Worm (Caenorhabditis elegans) whole organism, L4 larva: ENCODE results near the gene C50D2.2.
A peak's percentile ranks its signal among the peaks of the same experiment; 100 is the strongest.

Source experiments
- F37D6.2 ChIP-seq: sonication (generic microtip); optimal IDR thresholded peaks from 2 replicates; lab custom pipeline; 2016; ENCODE audit warnings: mild to moderate bottlenecking, missing genetic modification characterization, missing compliant biosample characterization
- R02D3.7 ChIP-seq: fragments of 150-350 bp; sonication (generic microtip); optimal IDR thresholded peaks from 3 replicates; lab custom pipeline; 2014; ENCODE audit warnings: missing biosample characterization, missing genetic modification characterization
- T20F7.1 ChIP-seq: fragments of 200-800 bp; sonication (Bioruptor generic); optimal IDR thresholded peaks from 2 replicates; lab custom pipeline; 2018; ENCODE audit warnings: mild to moderate bottlenecking, missing genetic modification characterization, missing compliant biosample characterization
- T26A8.4 ChIP-seq: fragments of 200-800 bp; sonication (Bioruptor generic); IDR thresholded peaks from 2 replicates; pipeline ENCODE4 v1.3.6; 2022; ENCODE audit warnings: missing genetic modification characterization, missing compliant biosample characterization
- Y48G9A.11 ChIP-seq: fragments of 200-800 bp; sonication (Bioruptor generic); IDR thresholded peaks from 2 replicates; pipeline ENCODE4 v1.3.6; 2022; ENCODE audit warnings: missing genetic modification reagents, missing genetic modification characterization, missing compliant biosample characterization
- Y5F2A.4 ChIP-seq: fragments of 200-800 bp; sonication (Bioruptor generic); optimal IDR thresholded peaks from 2 replicates; lab custom pipeline; 2018; ENCODE audit warnings: mild to moderate bottlenecking, missing genetic modification characterization, missing compliant biosample characterization
- Y75B8A.6 ChIP-seq: fragments of 200-800 bp; sonication (Bioruptor generic); IDR thresholded peaks from 2 replicates; pipeline ENCODE4 v1.3.6; 2022; ENCODE audit warnings: missing genetic modification reagents, missing genetic modification characterization, missing compliant biosample characterization
- aly-2 ChIP-seq: sonication (generic microtip); optimal IDR thresholded peaks from 2 replicates; lab custom pipeline; 2018; ENCODE audit warnings: missing biosample characterization, missing genetic modification characterization
- attf-4 ChIP-seq: sonication (generic microtip); optimal IDR thresholded peaks from 3 replicates; lab custom pipeline; 2017; ENCODE audit warnings: missing biosample characterization, missing genetic modification characterization
- ceh-28 ChIP-seq: fragments of 150-350 bp; optimal IDR thresholded peaks from 2 replicates; lab custom pipeline; 2014; ENCODE audit warnings: missing biosample characterization, missing genetic modification reagents, missing genetic modification characterization
- ceh-44 ChIP-seq: fragments of 200-800 bp; sonication (Bioruptor generic); IDR thresholded peaks from 2 replicates; pipeline ENCODE4 v1.3.6; 2022; ENCODE audit warnings: missing genetic modification reagents, missing genetic modification characterization, missing compliant biosample characterization
- cey-2 ChIP-seq: sonication (generic microtip); optimal IDR thresholded peaks from 3 replicates; lab custom pipeline; 2017; ENCODE audit warnings: missing genetic modification characterization, mild to moderate bottlenecking, missing compliant biosample characterization, antibody characterized with exemption, borderline replicate concordance; ENCODE audit not compliant: insufficient read depth
- daf-12 ChIP-seq: fragments of 150-350 bp; optimal IDR thresholded peaks from 2 replicates; lab custom pipeline; 2014; ENCODE audit warnings: missing biosample characterization, missing genetic modification reagents, missing genetic modification characterization
- dmd-8 ChIP-seq: fragments of 200-800 bp; sonication (Bioruptor generic); IDR thresholded peaks from 2 replicates; pipeline ENCODE4 v1.3.6; 2022; ENCODE audit warnings: missing genetic modification characterization, missing compliant biosample characterization
- dpl-1 ChIP-seq: fragments of 150-350 bp; optimal IDR thresholded peaks from 2 replicates; lab custom pipeline; 2014; ENCODE audit warnings: missing biosample characterization, missing genetic modification reagents, missing genetic modification characterization
- duxl-1 ChIP-seq: sonication (generic microtip); optimal IDR thresholded peaks from 2 replicates; lab custom pipeline; 2016; ENCODE audit warnings: mild to moderate bottlenecking, missing genetic modification characterization, moderate library complexity, missing compliant biosample characterization; ENCODE audit not compliant: poor library complexity
- dve-1 ChIP-seq: sonication (generic microtip); optimal IDR thresholded peaks from 2 replicates; lab custom pipeline; 2017; ENCODE audit warnings: antibody characterized with exemption, mild to moderate bottlenecking, missing genetic modification characterization, missing compliant biosample characterization; ENCODE audit not compliant: insufficient read depth
- fkh-10 ChIP-seq: fragments of 150-350 bp; optimal IDR thresholded peaks from 2 replicates; lab custom pipeline; 2014; ENCODE audit warnings: missing biosample characterization, missing genetic modification reagents, missing genetic modification characterization
- gei-8 ChIP-seq: fragments of 200-800 bp; sonication (Bioruptor generic); optimal IDR thresholded peaks from 2 replicates; lab custom pipeline; 2018; ENCODE audit warnings: mild to moderate bottlenecking, missing genetic modification characterization, missing compliant biosample characterization
- hlh-30 ChIP-seq: sonication (generic microtip); optimal IDR thresholded peaks from 2 replicates; lab custom pipeline; 2017; ENCODE audit warnings: antibody characterized with exemption, mild to moderate bottlenecking, missing genetic modification characterization, missing compliant biosample characterization; ENCODE audit not compliant: insufficient read depth
- hmg-1.1 ChIP-seq: fragments of 200-800 bp; sonication (Bioruptor generic); IDR thresholded peaks from 2 replicates; pipeline ENCODE4 v1.3.6; 2022; ENCODE audit warnings: missing genetic modification reagents, missing genetic modification characterization, missing compliant biosample characterization
- lin-1 ChIP-seq: fragments of 200-800 bp; sonication (Bioruptor generic); IDR thresholded peaks from 2 replicates; pipeline ENCODE4 v1.3.6; 2022; ENCODE audit warnings: missing genetic modification reagents, missing genetic modification characterization, missing compliant biosample characterization
- lin-13 ChIP-seq: fragments of 150-350 bp; optimal IDR thresholded peaks from 2 replicates; lab custom pipeline; 2014; ENCODE audit warnings: missing biosample characterization, missing genetic modification reagents, missing genetic modification characterization
- lin-15B ChIP-seq: fragments of 150-350 bp; sonication (generic microtip); optimal IDR thresholded peaks from 3 replicates; lab custom pipeline; 2014; ENCODE audit warnings: missing biosample characterization, missing genetic modification characterization
- lin-38 ChIP-seq: fragments of 200-800 bp; sonication (Bioruptor generic); IDR thresholded peaks from 2 replicates; pipeline ENCODE4 v1.3.6; 2022; ENCODE audit warnings: missing genetic modification reagents, missing genetic modification characterization, missing compliant biosample characterization
- mdl-1 ChIP-seq, 2 experiments: fragments of 150-350 bp in 1 of 2; sonication (generic microtip) in 1 of 2; optimal IDR thresholded peaks; 2 replicates each; lab custom pipeline; 2014 to 2017; ENCODE audit warnings: missing biosample characterization in 2 of 2, missing genetic modification characterization in 2 of 2
- mep-1 ChIP-seq: fragments of 150-350 bp; sonication (generic microtip); optimal IDR thresholded peaks from 3 replicates; lab custom pipeline; 2014; ENCODE audit warnings: missing biosample characterization, missing genetic modification characterization
- mxl-3 ChIP-seq: fragments of 200-800 bp; sonication (Bioruptor generic); optimal IDR thresholded peaks from 2 replicates; lab custom pipeline; 2018; ENCODE audit warnings: mild to moderate bottlenecking, missing genetic modification characterization, missing compliant biosample characterization
- nhr-102 ChIP-seq: sonication (generic microtip); optimal IDR thresholded peaks from 2 replicates; lab custom pipeline; 2016; ENCODE audit warnings: mild to moderate bottlenecking, missing genetic modification characterization, moderate library complexity, missing compliant biosample characterization
- nhr-42 ChIP-seq: fragments of 200-800 bp; sonication (Bioruptor generic); IDR thresholded peaks from 2 replicates; pipeline ENCODE4 v1.3.6; 2022; ENCODE audit warnings: missing genetic modification characterization, missing compliant biosample characterization
- nhr-48 ChIP-seq: sonication (generic microtip); optimal IDR thresholded peaks from 2 replicates; lab custom pipeline; 2016; ENCODE audit warnings: mild to moderate bottlenecking, missing genetic modification characterization, missing compliant biosample characterization
- nhr-6 ChIP-seq: fragments of 150-350 bp; optimal IDR thresholded peaks from 2 replicates; lab custom pipeline; 2014; ENCODE audit warnings: missing biosample characterization, missing genetic modification characterization
- rbr-2 ChIP-seq: sonication (generic microtip); optimal IDR thresholded peaks from 2 replicates; lab custom pipeline; 2016; ENCODE audit warnings: missing genotype, missing genetic modification characterization, missing compliant biosample characterization
- sdz-12 ChIP-seq: fragments of 200-800 bp; sonication (Bioruptor generic); optimal IDR thresholded peaks from 2 replicates; lab custom pipeline; 2018; ENCODE audit warnings: mild to moderate bottlenecking, missing genetic modification characterization, missing compliant biosample characterization
- snpc-4 ChIP-seq: fragments of 150-350 bp; optimal IDR thresholded peaks from 2 replicates; lab custom pipeline; 2014; ENCODE audit warnings: missing biosample characterization, missing genetic modification characterization
- unc-39 ChIP-seq: sonication (generic microtip); optimal IDR thresholded peaks from 2 replicates; lab custom pipeline; 2017; ENCODE audit warnings: missing biosample characterization, missing genetic modification characterization
- unc-62 ChIP-seq, 3 experiments: fragments of 150-350 bp in 1 of 3; sonication (generic microtip); optimal IDR thresholded peaks in 2 of 3; peaks in 1 of 3; 1 replicate in 1 of 3; 2 replicates in 2 of 3; lab custom pipeline; 2014 to 2017; ENCODE audit warnings: missing biosample characterization in 3 of 3, missing genetic modification characterization in 3 of 3, missing genetic modification reagents in 3 of 3, missing genotype in 1 of 3
- zag-1 ChIP-seq: fragments of 150-350 bp; optimal IDR thresholded peaks from 2 replicates; lab custom pipeline; 2014; ENCODE audit warnings: missing biosample characterization, missing genetic modification characterization
- zfp-3 ChIP-seq: fragments of 200-800 bp; sonication (Bioruptor generic); conservative IDR thresholded peaks from 2 replicates; pipeline ENCODE4 v1.3.6; 2022; ENCODE audit warnings: missing genetic modification reagents, missing genetic modification characterization, missing compliant biosample characterization
- ztf-7 ChIP-seq: fragments of 150-350 bp; optimal IDR thresholded peaks from 2 replicates; lab custom pipeline; 2014; ENCODE audit warnings: missing biosample characterization, missing genetic modification characterization

C50D2.2 gene

DNA sequence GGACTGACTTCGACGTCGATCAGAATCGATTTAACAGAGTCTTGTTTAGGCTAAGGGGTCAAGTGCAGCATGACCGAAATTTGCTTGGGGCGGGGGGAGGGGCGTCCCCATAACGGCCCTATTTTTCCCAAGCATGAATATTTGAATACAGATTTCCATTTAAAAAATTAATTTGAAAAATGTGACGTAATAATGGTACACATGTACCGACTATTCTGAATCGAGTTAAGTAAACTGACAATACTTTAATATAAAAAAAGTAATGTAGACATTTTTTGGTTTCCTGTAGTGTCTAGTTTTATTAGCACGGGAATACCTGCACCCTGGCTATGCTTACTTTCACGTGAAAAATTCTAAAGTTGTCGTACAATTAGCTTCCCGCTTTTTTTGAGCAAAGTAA lies 22.2 kb upstream of the C50D2.2 start:
- TF ChIP-seq ceh-28 (tag; lab: Kevin White, UChicago) = no peak
- TF ChIP-seq, all 104 proteins: peak for 0

DNA sequence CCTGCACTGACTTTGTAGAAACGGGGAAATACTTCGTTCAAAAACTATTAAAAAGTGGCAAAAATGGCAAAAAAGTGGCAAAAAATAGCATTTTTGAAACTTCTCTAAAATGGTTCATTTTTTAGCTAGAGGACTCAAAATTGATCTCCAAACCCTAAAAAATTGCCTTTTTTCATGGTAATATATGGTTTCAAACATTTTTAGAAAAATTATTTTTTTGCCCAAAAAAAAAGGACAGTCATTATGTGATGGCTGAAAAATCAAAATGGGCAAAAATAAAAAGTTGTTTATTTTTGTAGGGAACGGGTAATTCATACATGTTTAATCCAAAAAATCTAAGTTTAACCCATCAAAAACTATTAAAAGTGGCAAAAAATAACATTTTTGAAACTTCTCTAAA lies 21.0 kb upstream of the C50D2.2 start:
- TF ChIP-seq unc-39 (tag; lab: Kevin White, UChicago) = no peak
- TF ChIP-seq attf-4 (tag; lab: Kevin White, UChicago) = no peak
- TF ChIP-seq zag-1 (tag; lab: Kevin White, UChicago) = no peak
- no peak for TF ChIP-seq cey-2 (tag; lab: Kevin White, UChicago)
- no peak for TF ChIP-seq mxl-3 (GFP tag; lab: Kevin White, UChicago)
- no peak for TF ChIP-seq snpc-4 (tag; lab: Kevin White, UChicago)
- no peak for TF ChIP-seq nhr-48
- TF ChIP-seq ceh-44 (GFP tag; lab: Robert Waterston, UW) = no peak
- TF ChIP-seq Y5F2A.4 (GFP tag; lab: Kevin White, UChicago) = no peak
- no peak for TF ChIP-seq lin-1

DNA sequence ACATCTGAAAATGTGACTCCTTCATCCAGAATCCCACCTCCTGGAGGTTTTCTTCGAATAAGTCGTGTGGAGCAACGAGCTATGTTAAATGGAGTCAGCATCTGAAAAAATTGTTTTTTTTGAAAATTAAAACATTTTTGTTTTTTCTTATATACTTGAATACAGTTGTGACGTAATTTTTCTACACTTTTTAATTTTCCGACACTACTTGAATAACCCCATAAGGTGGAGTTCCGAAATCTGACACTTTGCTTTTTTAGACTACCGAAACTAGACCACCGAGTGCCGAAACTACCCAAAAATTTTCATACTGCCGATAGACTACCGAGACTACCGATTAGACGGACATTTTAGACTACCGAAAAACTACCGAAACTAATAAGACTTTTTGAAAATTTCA lies 17.5 kb upstream of the C50D2.2 start, which contains the start of gene mcat-1:
TSS of gene mcat-1 (minus strand) at position 101 of the 400 bp plus-strand sequence.
- TF ChIP-seq mxl-3 (GFP tag; lab: Kevin White, UChicago) (no peak), dpl-1 (GFP tag; lab: Kevin White, UChicago) (no peak), unc-62 (GFP tag; optimal IDR thresholded peaks at IDR 0.05 in 1 of 2; lab: Kevin White, UChicago) (peak in 1 of 2 experiments; percentile 49), unc-62 (tag; optimal IDR thresholded peaks at IDR 0.05; lab: Kevin White, UChicago) (no peak), mdl-1 (tag; optimal IDR thresholded peaks at IDR 0.05; lab: Kevin White, UChicago) (no peak), nhr-42 (GFP tag; lab: Robert Waterston, UW) (no peak), T20F7.1 (GFP tag; lab: Kevin White, UChicago) (no peak)
- TF ChIP-seq, all 104 proteins: peak for 1

DNA sequence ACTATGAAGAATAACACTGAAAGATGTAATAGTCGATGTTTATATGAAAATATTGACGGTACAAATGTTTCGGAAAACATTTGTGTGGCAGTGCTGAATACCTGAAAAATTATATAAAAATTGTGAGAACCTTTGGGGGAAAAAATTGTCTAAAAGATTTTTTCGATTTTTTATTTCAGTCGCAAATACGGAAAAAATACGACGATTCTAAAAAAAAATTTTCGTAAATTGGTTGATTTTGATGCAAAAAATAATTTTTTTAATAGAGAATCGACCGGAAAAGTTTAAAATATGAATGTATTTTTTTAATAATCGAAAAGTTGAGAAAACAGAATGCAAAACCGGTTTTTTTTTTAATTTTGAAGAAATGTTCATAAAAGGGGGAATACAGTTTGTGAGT lies 13.8 kb upstream of the C50D2.2 start, which contains the start of gene C50D2.7:
TSS of gene C50D2.7 (minus strand) at position 101 of the 400 bp plus-strand sequence.
- TF ChIP-seq nhr-6 (tag; lab: Kevin White, UChicago) = no peak

DNA sequence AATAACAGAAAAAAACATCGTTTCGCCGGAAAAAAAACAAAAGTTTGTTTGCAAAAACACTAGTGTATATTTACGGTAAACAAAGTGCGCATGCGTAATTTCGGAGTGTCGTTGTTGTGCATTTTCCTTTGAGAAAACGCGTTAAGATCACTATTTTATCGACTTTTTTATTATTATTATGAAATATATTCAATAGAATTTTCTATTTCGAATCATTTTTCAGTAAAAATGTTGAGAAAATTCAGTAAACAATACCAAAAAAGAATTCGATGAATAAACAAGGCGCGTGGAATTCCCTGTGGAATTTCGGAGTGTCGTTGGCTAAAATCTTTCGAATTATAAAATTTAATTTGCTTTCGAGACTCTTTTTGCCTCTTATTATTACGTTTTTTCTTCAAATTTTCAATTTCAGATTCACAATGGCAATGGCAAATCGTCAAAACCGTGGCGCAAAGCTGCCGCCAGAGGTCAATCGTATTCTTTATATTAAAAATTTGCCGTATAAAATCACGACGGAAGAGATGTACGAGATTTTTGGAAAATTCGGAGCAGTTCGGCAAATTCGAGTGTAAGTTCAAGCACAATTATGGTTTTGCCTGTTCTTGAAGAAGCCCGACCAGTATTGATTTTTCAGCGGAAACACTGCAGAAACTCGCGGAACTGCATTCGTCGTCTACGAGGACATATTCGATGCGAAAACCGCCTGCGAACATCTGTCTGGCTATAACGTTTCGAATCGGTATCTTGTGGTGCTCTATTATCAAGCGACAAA lies 10.8 kb upstream of the C50D2.2 start, which contains the start of the genes luc-7L3 and sftb-6:
TSS of gene luc-7L3 (minus strand) at position 36 of the 772 bp plus-strand sequence.
TSS of gene sftb-6 (plus strand) at position 413 of the 772 bp plus-strand sequence.
- TF ChIP-seq nhr-42 (GFP tag; lab: Robert Waterston, UW) (no peak), lin-38 (GFP tag; lab: Robert Waterston, UW) (peak; percentile 26), hlh-30 (tag; lab: Kevin White, UChicago) (peak; percentile 21), sdz-12 (GFP tag; lab: Kevin White, UChicago) (no peak), mxl-3 (GFP tag; lab: Kevin White, UChicago) (no peak), duxl-1 (tag; lab: Kevin White, UChicago) (no peak), T20F7.1 (GFP tag; lab: Kevin White, UChicago) (peak; percentile 100), rbr-2 (tag; lab: Kevin White, UChicago) (peak; percentile 48), daf-12 (tag; lab: Kevin White, UChicago) (no peak), mep-1 (tag; lab: Kevin White, UChicago) (peak; percentile 56), ztf-7 (tag; lab: Kevin White, UChicago) (no peak), dpl-1 (GFP tag; lab: Kevin White, UChicago) (peak; percentile 64), dve-1 (tag; lab: Kevin White, UChicago) (peak; percentile 37), F37D6.2 (no peak), cey-2 (tag; lab: Kevin White, UChicago) (no peak), fkh-10 (GFP tag; lab: Kevin White, UChicago) (peak; percentile 25), Y75B8A.6 (GFP tag; lab: Robert Waterston, UW) (no peak), dmd-8 (no peak), hmg-1.1 (GFP tag; lab: Robert Waterston, UW) (peak; percentile 29; the same call in 1 of the 2 replicates), gei-8 (GFP tag; lab: Kevin White, UChicago) (no peak), nhr-102 (tag; lab: Kevin White, UChicago) (no peak), R02D3.7 (tag; lab: Kevin White, UChicago) (peak; percentile 83), aly-2 (tag; lab: Kevin White, UChicago) (no peak), Y48G9A.11 (GFP tag; lab: Robert Waterston, UW) (peak; percentile 97), lin-15B (tag; lab: Kevin White, UChicago) (no peak), T26A8.4 (no peak), zfp-3 (GFP tag; lab: Robert Waterston, UW) (no peak), lin-13 (GFP tag; lab: Kevin White, UChicago) (no peak)
